Fruit fly (Drosophila melanogaster): ENCODE data around the gene FASN1.

FASN1 gene

dm6 chr2L:3056448-3056790 lies at the start of gene FASN1 (continued):
- TF ChIP-seq aop (GFP tag; IDR thresholded peaks at IDR 0.05) (0 out of 2 replicates have a peak, but pooled peaks have one; percentile 3), CG6791 (GFP tag; IDR thresholded peaks at IDR 0.05; ENCODE audit: partially characterized antibody) (0 out of 3 replicates have a peak, but pooled peaks have one; percentile 29), CG10959 (GFP tag; IDR thresholded peaks at IDR 0.05) (no peak), CG13894 (tag; optimal IDR thresholded peaks at IDR 0.05) (peak; percentile 2), CG15514 (GFP tag; optimal IDR thresholded peaks at IDR 0.05) (peak; percentile 34), CG10366 (GFP tag; IDR thresholded peaks at IDR 0.05) (no peak), B-H2 (GFP tag; optimal IDR thresholded peaks at IDR 0.05) (peak; percentile 47), CG42726 (GFP tag; IDR thresholded peaks at IDR 0.05; ENCODE audit: partially characterized antibody) (0 out of 2 replicates have a peak, but pooled peaks have one; percentile 31), CkIIα-i1 (GFP tag; IDR thresholded peaks at IDR 0.05) (no peak), CG10462 (GFP tag; optimal IDR thresholded peaks at IDR 0.05) (no peak), CG12071 (GFP tag; optimal IDR thresholded peaks at IDR 0.05) (peak; percentile 65), CG18599 (GFP tag; optimal IDR thresholded peaks at IDR 0.05) (no peak), ranshi (GFP tag; IDR thresholded peaks at IDR 0.05) (0 out of 2 replicates have a peak, but pooled peaks have one; percentile 50), CG11456 (GFP tag; IDR thresholded peaks at IDR 0.05) (0 out of 3 replicates have a peak, but pooled peaks have one; percentile 40), chinmo (GFP tag; IDR thresholded peaks at IDR 0.05; ENCODE audit: partially characterized antibody) (0 out of 4 replicates have a peak, but pooled peaks have one; percentile 60), Dad (GFP tag; optimal IDR thresholded peaks at IDR 0.05) (peak; percentile 0), her (GFP tag; optimal IDR thresholded peaks at IDR 0.05) (peak; percentile 1), CG6813 (GFP tag; optimal IDR thresholded peaks at IDR 0.05) (peak; percentile 46), dpn (GFP tag; optimal IDR thresholded peaks at IDR 0.05) (no peak), gsb-n (tag; optimal IDR thresholded peaks at IDR 0.05) (no peak), Gug (GFP tag; IDR thresholded peaks at IDR 0.05) (peak; percentile 70; the same call in 2 of the 4 replicates), CG13296 (GFP tag; optimal IDR thresholded peaks at IDR 0.05) (peak; percentile 42), amos (GFP tag; IDR thresholded peaks at IDR 0.05; ENCODE audit: partially characterized antibody) (peak; percentile 28; the same call in 1 of the 2 replicates), Adf1 (GFP tag; IDR thresholded peaks at IDR 0.05) (peak; percentile 37; the same call in 1 of the 2 replicates), CG15269 (tag; optimal IDR thresholded peaks at IDR 0.05) (peak; percentile 20), lab (GFP tag; optimal IDR thresholded peaks at IDR 0.05) (peak; percentile 26), CG2678 (tag; optimal IDR thresholded peaks at IDR 0.05) (peak; percentile 17), sob (GFP tag; IDR thresholded peaks at IDR 0.05) (0 out of 2 replicates have a peak, but pooled peaks have one; percentile 22), CG9609 (GFP tag; optimal IDR thresholded peaks at IDR 0.05) (no peak), CG6854 (GFP tag; optimal IDR thresholded peaks at IDR 0.05) (peak; percentile 4), trh (GFP tag; optimal IDR thresholded peaks at IDR 0.05) (no peak), Fer1 (GFP tag; optimal IDR thresholded peaks at IDR 0.05) (peak; percentile 19), Trl (optimal IDR thresholded peaks at IDR 0.05) (peak; percentile 63 to 70), Trl (GFP tag; optimal IDR thresholded peaks at IDR 0.05) (no peak), CG18262 (tag; optimal IDR thresholded peaks at IDR 0.05) (peak; percentile 27)

DNA sequence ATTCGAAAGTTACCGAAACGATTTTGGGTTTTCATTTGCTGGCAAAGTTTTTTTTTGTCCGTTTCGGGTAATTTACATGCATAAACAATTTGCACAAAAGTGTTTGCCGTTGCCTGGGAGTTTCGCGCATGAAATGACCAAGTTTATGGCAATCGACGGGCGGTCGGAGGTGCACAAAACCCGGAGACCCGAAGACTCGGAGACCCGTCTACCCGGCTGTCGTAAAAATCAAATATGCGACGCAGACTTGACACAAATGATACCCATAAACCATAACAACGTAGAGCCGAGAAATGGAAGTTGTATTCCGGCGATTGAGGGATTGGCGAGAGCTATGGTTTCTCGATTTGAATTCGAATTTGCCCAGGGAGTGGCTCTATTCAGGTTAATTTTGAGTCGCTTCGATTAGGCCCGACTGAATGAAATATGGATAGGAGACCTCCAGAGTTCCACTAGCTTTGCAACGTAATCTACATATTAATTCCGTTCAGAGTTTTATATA lies 49.4 kb upstream of the FASN1 start:
- TF ChIP-seq E2f1 (GFP tag; IDR thresholded peaks at IDR 0.05) (no peak), zfh1 (GFP tag; IDR thresholded peaks at IDR 0.05) (no peak), wor (GFP tag; IDR thresholded peaks at IDR 0.05) (no peak), Med (GFP tag) (peak; percentile 35), CG12769 (tag; optimal IDR thresholded peaks at IDR 0.05) (peak; percentile 62), Usf (GFP tag; optimal IDR thresholded peaks at IDR 0.05) (no peak), jumu (GFP tag; optimal IDR thresholded peaks at IDR 0.05) (no peak), CG12155 (GFP tag; optimal IDR thresholded peaks at IDR 0.05) (no peak), zen (tag; optimal IDR thresholded peaks at IDR 0.05) (peak; percentile 39), sisA (GFP tag; IDR thresholded peaks at IDR 0.05) (no peak), CG17802 (tag; optimal IDR thresholded peaks at IDR 0.05) (no peak), cwo (GFP tag; optimal IDR thresholded peaks at IDR 0.05) (no peak), CG30020 (tag; optimal IDR thresholded peaks at IDR 0.05) (no peak), Max (GFP tag; optimal IDR thresholded peaks at IDR 0.05) (no peak), abd-A (tag; optimal IDR thresholded peaks at IDR 0.05) (peak; percentile 78), CG6689 (GFP tag; IDR thresholded peaks at IDR 0.05) (no peak), phol (tag; optimal IDR thresholded peaks at IDR 0.05) (no peak)
